Fruit fly (Drosophila melanogaster) whole organism, embryonic: ENCODE results near the gene CG17803.

Experiments used
- Atf-2 ChIP-seq: fragments of 200-800 bp; sonication (Bioruptor generic); optimal IDR thresholded peaks from 2 replicates; lab custom pipeline; 2016; ENCODE audit warnings: missing biosample characterization, missing genetic modification characterization
- Atf3 ChIP-seq: fragments of 200-800 bp; sonication (Bioruptor generic); optimal IDR thresholded peaks from 3 replicates; lab custom pipeline; 2016; ENCODE audit warnings: missing biosample characterization, missing genetic modification characterization
- B-H1 ChIP-seq: fragments of 200-800 bp; sonication (Bioruptor generic); IDR thresholded peaks from 3 replicates; pipeline ENCODE4 v1.3.6; 2022; ENCODE audit warnings: missing biosample characterization, missing genetic modification characterization
- CG11723 ChIP-seq: fragments of 200-800 bp; sonication (Bioruptor generic); optimal IDR thresholded peaks from 2 replicates; lab custom pipeline; 2017; ENCODE audit warnings: missing biosample characterization, mild to moderate bottlenecking, missing genetic modification characterization
- CG12219 ChIP-seq: fragments of 200-800 bp; sonication (Bioruptor generic); optimal IDR thresholded peaks from 3 replicates; lab custom pipeline; 2018; ENCODE audit warnings: missing biosample characterization, mild to moderate bottlenecking, missing genetic modification characterization
- CG13287 ChIP-seq: fragments of 200-800 bp; sonication (Bioruptor generic); IDR thresholded peaks from 2 replicates; pipeline ENCODE4 v1.3.6; 2022; ENCODE audit warnings: missing biosample characterization, missing genetic modification characterization; ENCODE audit not compliant: partially characterized antibody
- CG13624 ChIP-seq: fragments of 200-800 bp; sonication (Bioruptor generic); optimal IDR thresholded peaks from 2 replicates; lab custom pipeline; 2016; ENCODE audit warnings: missing biosample characterization, missing genetic modification characterization
- CG17568 ChIP-seq: fragments of 200-800 bp; sonication (Bioruptor generic); optimal IDR thresholded peaks from 2 replicates; lab custom pipeline; 2018; ENCODE audit warnings: missing biosample characterization, mild to moderate bottlenecking, missing genetic modification characterization, moderate library complexity
- CG18476 ChIP-seq: fragments of 200-800 bp; sonication (Bioruptor generic); optimal IDR thresholded peaks from 2 replicates; lab custom pipeline; 2016; ENCODE audit warnings: missing biosample characterization, mild to moderate bottlenecking, missing genetic modification characterization
- CG2678 ChIP-seq: fragments of 200-800 bp; sonication (Bioruptor generic); optimal IDR thresholded peaks from 3 replicates; lab custom pipeline; 2019; ENCODE audit warnings: missing biosample characterization, mild to moderate bottlenecking, missing genetic modification characterization, moderate library complexity
- CG2889 ChIP-seq: fragments of 200-800 bp; sonication (Bioruptor generic); IDR thresholded peaks from 3 replicates; pipeline ENCODE4 v1.3.6; 2022; ENCODE audit warnings: missing biosample characterization, missing genetic modification characterization
- CG30431 ChIP-seq: fragments of 200-800 bp; sonication (Bioruptor generic); optimal IDR thresholded peaks from 2 replicates; lab custom pipeline; 2017; ENCODE audit warnings: missing biosample characterization, missing genetic modification characterization
- CG31224 ChIP-seq: fragments of 200-800 bp; sonication (Bioruptor generic); IDR thresholded peaks from 2 replicates; pipeline ENCODE4 v1.3.6; 2022; ENCODE audit warnings: missing biosample characterization, missing genetic modification characterization
- CG6175 ChIP-seq: fragments of 200-800 bp; sonication (Bioruptor generic); IDR thresholded peaks from 3 replicates; pipeline ENCODE4 v1.3.6; 2022; ENCODE audit warnings: missing biosample characterization, missing genetic modification characterization
- CG8290 ChIP-seq, 3 experiments: fragments of 200-800 bp; sonication (Bioruptor generic); optimal IDR thresholded peaks; 2 replicates each; lab custom pipeline; 2016 to 2019; ENCODE audit warnings: missing biosample characterization in 3 of 3, missing genetic modification characterization in 3 of 3, mild to moderate bottlenecking in 2 of 3, moderate library complexity in 1 of 3
- CG8388 ChIP-seq: fragments of 200-800 bp; sonication (Bioruptor generic); optimal IDR thresholded peaks from 2 replicates; lab custom pipeline; 2019; ENCODE audit warnings: missing biosample characterization, mild to moderate bottlenecking, missing genetic modification characterization, moderate library complexity
- CG9727 ChIP-seq: fragments of 200-800 bp; sonication (Bioruptor generic); optimal IDR thresholded peaks from 3 replicates; lab custom pipeline; 2017; ENCODE audit warnings: missing biosample characterization, mild to moderate bottlenecking, missing genetic modification characterization
- CG9817 ChIP-seq: fragments of 200-800 bp; sonication (Bioruptor generic); optimal IDR thresholded peaks from 2 replicates; lab custom pipeline; 2018; ENCODE audit warnings: missing biosample characterization, mild to moderate bottlenecking, missing genetic modification characterization, moderate library complexity
- CoRest ChIP-seq: fragments of 200-800 bp; sonication (Bioruptor generic); optimal IDR thresholded peaks from 3 replicates; lab custom pipeline; 2018; ENCODE audit warnings: missing biosample characterization, mild to moderate bottlenecking, missing genetic modification characterization, moderate library complexity
- Dek ChIP-seq: fragments of 200-800 bp; sonication (Bioruptor generic); optimal IDR thresholded peaks from 3 replicates; lab custom pipeline; 2019; ENCODE audit warnings: missing biosample characterization, mild to moderate bottlenecking, missing genetic modification characterization, moderate library complexity
- E2f1 ChIP-seq: fragments of 200-800 bp; sonication (Bioruptor generic); IDR thresholded peaks from 2 replicates; pipeline ENCODE4 v1.3.6; 2022; ENCODE audit warnings: missing biosample characterization, missing genetic modification characterization
- ERR ChIP-seq: fragments of 200-800 bp; sonication (Bioruptor generic); optimal IDR thresholded peaks from 2 replicates; lab custom pipeline; 2016; ENCODE audit warnings: missing biosample characterization, missing genetic modification characterization
- HLH54F ChIP-seq: fragments of 200-800 bp; sonication (Bioruptor generic); optimal IDR thresholded peaks from 3 replicates; lab custom pipeline; 2016; ENCODE audit warnings: missing biosample characterization, missing genetic modification characterization
- Hmr ChIP-seq: fragments of 200-800 bp; sonication (Bioruptor generic); optimal IDR thresholded peaks from 3 replicates; lab custom pipeline; 2017; ENCODE audit warnings: mild to moderate bottlenecking, missing biosample characterization, missing genetic modification reagents, missing genetic modification characterization
- Hr39 ChIP-seq: fragments of >200 bp; optimal IDR thresholded peaks from 2 replicates; lab custom pipeline; 2017
- Lpt ChIP-seq: fragments of >200 bp; optimal IDR thresholded peaks from 2 replicates; lab custom pipeline; 2018; ENCODE audit warnings: missing biosample characterization, missing genetic modification characterization
- MTF-1 ChIP-seq: fragments of 200-800 bp; sonication (Bioruptor generic); optimal IDR thresholded peaks from 2 replicates; lab custom pipeline; 2018; ENCODE audit warnings: missing biosample characterization, mild to moderate bottlenecking, missing genetic modification characterization, borderline replicate concordance
- Mad ChIP-seq: fragments of 200-800 bp; sonication (Bioruptor generic); optimal IDR thresholded peaks from 2 replicates; lab custom pipeline; 2016; ENCODE audit warnings: missing biosample characterization, missing genetic modification characterization
- Max ChIP-seq: fragments of 200-800 bp; sonication (Bioruptor generic); optimal IDR thresholded peaks from 2 replicates; lab custom pipeline; 2016; ENCODE audit warnings: missing biosample characterization, mild to moderate bottlenecking, missing genetic modification characterization
- NfI ChIP-seq: fragments of 200-800 bp; sonication (Bioruptor generic); optimal IDR thresholded peaks from 3 replicates; lab custom pipeline; 2018; ENCODE audit warnings: missing biosample characterization, mild to moderate bottlenecking, missing genetic modification characterization, moderate library complexity
- PHDP ChIP-seq: fragments of 200-800 bp; sonication (Bioruptor generic); optimal IDR thresholded peaks from 3 replicates; lab custom pipeline; 2018; ENCODE audit warnings: missing biosample characterization, mild to moderate bottlenecking, missing genetic modification characterization, moderate library complexity
- Sox100B ChIP-seq: fragments of 200-800 bp; sonication (Bioruptor generic); optimal IDR thresholded peaks from 3 replicates; lab custom pipeline; 2018; ENCODE audit warnings: missing biosample characterization, mild to moderate bottlenecking, missing genetic modification characterization
- Usf ChIP-seq: fragments of 200-800 bp; sonication (Bioruptor generic); optimal IDR thresholded peaks from 2 replicates; lab custom pipeline; 2017; ENCODE audit warnings: missing genotype, missing biosample characterization, missing genetic modification characterization
- ara ChIP-seq: fragments of 200-800 bp; sonication (Bioruptor generic); IDR thresholded peaks from 2 replicates; pipeline ENCODE4 v1.3.6; 2022; ENCODE audit warnings: missing biosample characterization, missing genetic modification characterization
- br ChIP-seq: fragments of >200 bp; optimal IDR thresholded peaks from 2 replicates; lab custom pipeline; 2017
- chn ChIP-seq: fragments of 200-800 bp; sonication (Bioruptor generic); optimal IDR thresholded peaks from 2 replicates; lab custom pipeline; 2016; ENCODE audit warnings: missing biosample characterization, missing genetic modification characterization
- danr ChIP-seq: fragments of 200-800 bp; sonication (Bioruptor generic); IDR thresholded peaks from 2 replicates; pipeline ENCODE4 v1.3.6; 2022; ENCODE audit warnings: missing biosample characterization, missing genetic modification characterization
- dmrt11E ChIP-seq: fragments of 200-800 bp; sonication (Bioruptor generic); optimal IDR thresholded peaks from 3 replicates; lab custom pipeline; 2018; ENCODE audit warnings: missing biosample characterization, mild to moderate bottlenecking, missing genetic modification characterization, moderate library complexity
- eyg ChIP-seq: fragments of 200-800 bp; sonication (Bioruptor generic); optimal IDR thresholded peaks from 3 replicates; lab custom pipeline; 2016; ENCODE audit warnings: missing biosample characterization, missing genetic modification characterization
- her ChIP-seq: fragments of 200-800 bp; sonication (Bioruptor generic); optimal IDR thresholded peaks from 2 replicates; lab custom pipeline; 2016; ENCODE audit warnings: missing biosample characterization, missing genetic modification characterization
- hth ChIP-seq: fragments of >200 bp; optimal IDR thresholded peaks from 2 replicates; lab custom pipeline; 2017; ENCODE audit warnings: inconsistent platforms
- jing ChIP-seq: fragments of 200-800 bp; sonication (Bioruptor generic); optimal IDR thresholded peaks from 2 replicates; lab custom pipeline; 2018; ENCODE audit warnings: missing biosample characterization, mild to moderate bottlenecking, missing genetic modification characterization
- knrl ChIP-seq: fragments of 200-800 bp; sonication (Bioruptor generic); IDR thresholded peaks from 3 replicates; pipeline ENCODE4 v1.3.6; 2022; ENCODE audit warnings: missing biosample characterization, missing genetic modification characterization; ENCODE audit not compliant: partially characterized antibody
- lilli ChIP-seq: fragments of 200-800 bp; sonication (Bioruptor generic); optimal IDR thresholded peaks from 3 replicates; lab custom pipeline; 2016; ENCODE audit warnings: missing biosample characterization, missing genetic modification characterization
- luna ChIP-seq: fragments of 200-800 bp; sonication (Bioruptor generic); optimal IDR thresholded peaks from 2 replicates; lab custom pipeline; 2016; ENCODE audit warnings: missing biosample characterization, missing genetic modification characterization
- pita ChIP-seq: fragments of 200-800 bp; sonication (Bioruptor generic); optimal IDR thresholded peaks from 2 replicates; lab custom pipeline; 2017; ENCODE audit warnings: missing biosample characterization, mild to moderate bottlenecking, missing genetic modification characterization
- pzg ChIP-seq: fragments of 200-800 bp; sonication (Bioruptor generic); optimal IDR thresholded peaks from 3 replicates; lab custom pipeline; 2018; ENCODE audit warnings: missing biosample characterization, mild to moderate bottlenecking, missing genetic modification characterization, moderate library complexity
- ro ChIP-seq: fragments of 200-800 bp; sonication (Bioruptor generic); IDR thresholded peaks from 2 replicates; pipeline ENCODE4 v1.3.6; 2022; ENCODE audit warnings: missing biosample characterization, missing genetic modification characterization
- slbo ChIP-seq: fragments of 200-800 bp; sonication (Bioruptor generic); IDR thresholded peaks from 2 replicates; pipeline ENCODE4 v1.3.6; 2022; ENCODE audit warnings: missing biosample characterization, missing genetic modification characterization
- sug ChIP-seq: fragments of 200-800 bp; optimal IDR thresholded peaks from 2 replicates; lab custom pipeline; 2019; ENCODE audit warnings: missing biosample characterization, mild to moderate bottlenecking, missing genetic modification characterization, moderate library complexity
- tio ChIP-seq: fragments of 200-800 bp; sonication (Bioruptor generic); optimal IDR thresholded peaks from 2 replicates; lab custom pipeline; 2017; ENCODE audit warnings: missing biosample characterization, missing genetic modification characterization, inconsistent platforms
- tx ChIP-seq: fragments of 200-800 bp; sonication (Bioruptor generic); optimal IDR thresholded peaks from 2 replicates; lab custom pipeline; 2016; ENCODE audit warnings: missing biosample characterization, missing genetic modification characterization
- z ChIP-seq: fragments of 200-800 bp; sonication (Bioruptor generic); IDR thresholded peaks from 3 replicates; pipeline ENCODE4 v1.3.6; 2022; ENCODE audit warnings: missing biosample characterization, missing genetic modification characterization

CG17803 gene

DNA sequence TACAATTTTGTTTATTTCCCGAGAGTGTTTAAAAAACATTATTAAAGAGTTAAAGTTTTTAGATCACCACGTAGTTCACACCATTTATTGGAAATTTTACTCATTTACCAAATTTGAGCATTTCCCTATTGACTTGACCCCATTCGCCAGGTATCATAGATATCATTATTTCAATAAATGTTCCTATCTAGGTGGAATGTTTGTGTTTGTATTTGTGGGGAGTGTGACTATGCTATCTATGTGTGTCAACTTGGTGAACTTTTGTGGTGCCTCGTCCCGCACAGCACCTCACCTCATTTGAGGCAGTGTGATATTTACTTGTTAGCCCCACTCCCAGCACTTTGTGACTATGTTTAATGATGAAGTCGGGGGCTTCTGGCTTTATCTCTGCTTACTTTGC is 27.3 kb upstream of the CG17803 start (continued):
- TF ChIP-seq Usf (GFP tag; lab: Kevin White, UChicago) (no peak), CG9727 (GFP tag; lab: Kevin White, UChicago) (peak; percentile 16), tio (GFP tag; lab: Kevin White, UChicago) (no peak), CG30431 (GFP tag; lab: Kevin White, UChicago) (no peak), PHDP (tag; lab: Kevin White, UChicago) (peak; percentile 50), CG13624 (no peak), CG2678 (peak; percentile 49), CG31224 (GFP tag; lab: Robert Waterston, UW) (no peak), ERR (no peak), E2f1 (0 out of 2 replicates have a peak, but pooled peaks have one; percentile 11), Atf3 (no peak), sug (tag; lab: Kevin White, UChicago) (peak; percentile 41), pzg (no peak), CG17568 (GFP tag; lab: Kevin White, UChicago) (peak; percentile 47), CG6175 (GFP tag; lab: Robert Waterston, UW) (no peak), HLH54F (GFP tag; lab: Kevin White, UChicago) (no peak), CG18476 (GFP tag; lab: Kevin White, UChicago) (no peak), Dek (tag; lab: Kevin White, UChicago) (no peak), CG9817 (tag; lab: Kevin White, UChicago) (no peak), eyg (GFP tag; lab: Kevin White, UChicago) (no peak), ro (GFP tag; lab: Robert Waterston, UW) (no peak), hth (lab: Kevin White, UChicago) (no peak), dmrt11E (peak; percentile 58), Hmr (GFP tag; lab: Kevin White, UChicago) (no peak), slbo (peak; percentile 11; the same call in 1 of the 2 replicates), br (lab: Kevin White, UChicago) (no peak), CG12219 (GFP tag; lab: Kevin White, UChicago) (no peak), MTF-1 (peak; percentile 56), chn (GFP tag; lab: Kevin White, UChicago) (no peak), NfI (no peak), CoRest (peak; percentile 11), z (no peak), ara (GFP tag; lab: Robert Waterston, UW) (no peak), lilli (GFP tag; lab: Kevin White, UChicago) (no peak), Sox100B (peak; percentile 6), CG8290 (GFP tag; optimal IDR thresholded peaks at IDR 0.05; lab: Kevin White, UChicago) (no peak), CG8290 (tag; optimal IDR thresholded peaks at IDR 0.05; lab: Kevin White, UChicago) (peak in 1 of 2 experiments; percentile 34), luna (no peak), CG8388 (peak; percentile 18), Hr39 (lab: Kevin White, UChicago) (no peak), Atf-2 (GFP tag; lab: Kevin White, UChicago) (no peak), CG13287 (GFP tag; lab: Robert Waterston, UW) (no peak), her (GFP tag; lab: Kevin White, UChicago) (no peak), Lpt (GFP tag; lab: Kevin White, UChicago) (no peak), danr (no peak), jing (GFP tag; lab: Kevin White, UChicago) (no peak), CG2889 (GFP tag; lab: Robert Waterston, UW) (no peak), CG11723 (GFP tag; lab: Kevin White, UChicago) (peak; percentile 17), knrl (GFP tag; lab: Robert Waterston, UW) (no peak), Mad (no peak), B-H1 (GFP tag; lab: Robert Waterston, UW) (no peak), pita (no peak), Max (GFP tag; lab: Kevin White, UChicago) (no peak), tx (GFP tag; lab: Kevin White, UChicago) (no peak)
